Fruit fly (Drosophila melanogaster) whole organism, embryonic: ENCODE measurements around the gene ds.

Experiments
- Adf1 ChIP-seq: fragments of 200-800 bp; sonication (Bioruptor generic); IDR thresholded peaks from 2 replicates; pipeline ENCODE4 v1.3.6; 2022; ENCODE audit warnings: missing biosample characterization, missing genetic modification characterization
- Aef1 ChIP-seq: fragments of 200-800 bp; sonication (Bioruptor generic); IDR thresholded peaks from 3 replicates; pipeline ENCODE4 v1.3.6; 2022; ENCODE audit warnings: missing biosample characterization, missing genetic modification characterization
- Blimp-1 ChIP-seq: fragments of 200-800 bp; sonication (Bioruptor generic); optimal IDR thresholded peaks from 3 replicates; lab custom pipeline; 2018; ENCODE audit warnings: missing biosample characterization, missing genetic modification characterization, mild to moderate bottlenecking, moderate library complexity, missing genetic modification reagents
- CG10979 ChIP-seq: fragments of 200-800 bp; sonication (Bioruptor generic); optimal IDR thresholded peaks from 2 replicates; lab custom pipeline; 2018; ENCODE audit warnings: missing biosample characterization, mild to moderate bottlenecking, missing genetic modification characterization, moderate library complexity
- CG11093 ChIP-seq: fragments of 200-800 bp; sonication (Bioruptor generic); IDR thresholded peaks from 3 replicates; pipeline ENCODE4 v1.3.6; 2022; ENCODE audit warnings: missing biosample characterization, missing genetic modification characterization
- CG11504 ChIP-seq: fragments of 200-800 bp; sonication (Bioruptor generic); optimal IDR thresholded peaks from 3 replicates; lab custom pipeline; 2019; ENCODE audit warnings: missing biosample characterization, mild to moderate bottlenecking, missing genetic modification characterization, moderate library complexity
- CG11560 ChIP-seq: fragments of 200-800 bp; sonication (Bioruptor generic); IDR thresholded peaks from 3 replicates; pipeline ENCODE4 v1.3.6; 2022; ENCODE audit warnings: missing biosample characterization, missing genetic modification characterization
- CG12391 ChIP-seq: fragments of 200-800 bp; sonication (Bioruptor generic); optimal IDR thresholded peaks from 3 replicates; lab custom pipeline; 2018; ENCODE audit warnings: missing biosample characterization, mild to moderate bottlenecking, missing genetic modification characterization, moderate library complexity
- CG2199 ChIP-seq: fragments of 200-800 bp; sonication (Bioruptor generic); IDR thresholded peaks from 3 replicates; pipeline ENCODE4 v1.3.6; 2022; ENCODE audit warnings: missing biosample characterization, missing genetic modification characterization
- CG4707 ChIP-seq: fragments of 200-800 bp; sonication (Bioruptor generic); optimal IDR thresholded peaks from 2 replicates; lab custom pipeline; 2018; ENCODE audit warnings: missing biosample characterization, mild to moderate bottlenecking, missing genetic modification characterization, moderate library complexity
- CG4854 ChIP-seq: fragments of 200-800 bp; sonication (Bioruptor generic); optimal IDR thresholded peaks from 2 replicates; lab custom pipeline; 2016; ENCODE audit warnings: missing biosample characterization, missing genetic modification characterization, inconsistent platforms
- CG5953 ChIP-seq: fragments of 200-800 bp; sonication (Bioruptor generic); IDR thresholded peaks from 2 replicates; pipeline ENCODE4 v1.3.6; 2022; ENCODE audit warnings: missing biosample characterization, missing genetic modification characterization
- CG7786 ChIP-seq: fragments of 200-800 bp; sonication (Bioruptor generic); optimal IDR thresholded peaks from 2 replicates; lab custom pipeline; 2016; ENCODE audit warnings: missing biosample characterization, missing genetic modification characterization
- Camta ChIP-seq: fragments of 200-800 bp; sonication (Bioruptor generic); optimal IDR thresholded peaks from 2 replicates; lab custom pipeline; 2016; ENCODE audit warnings: missing biosample characterization, missing genetic modification characterization
- CrebB ChIP-seq: fragments of 200-800 bp; sonication (Bioruptor generic); optimal IDR thresholded peaks from 3 replicates; lab custom pipeline; 2018; ENCODE audit warnings: missing biosample characterization, mild to moderate bottlenecking, missing genetic modification characterization
- Dll ChIP-seq: fragments of 200-800 bp; sonication (Bioruptor generic); IDR thresholded peaks from 4 replicates; pipeline ENCODE4 v1.3.6; 2022; ENCODE audit warnings: missing biosample characterization, missing genetic modification characterization; ENCODE audit not compliant: partially characterized antibody
- Drgx ChIP-seq: fragments of 200-800 bp; sonication (Bioruptor generic); IDR thresholded peaks from 2 replicates; pipeline ENCODE4 v1.3.6; 2022; ENCODE audit warnings: missing biosample characterization, missing genetic modification characterization
- GATAe ChIP-seq: fragments of 200-800 bp; sonication (Bioruptor generic); conservative IDR thresholded peaks from 2 replicates; pipeline ENCODE4 v1.3.6; 2022; ENCODE audit warnings: missing biosample characterization, missing genetic modification characterization
- Oli ChIP-seq: fragments of 200-800 bp; sonication (Bioruptor generic); optimal IDR thresholded peaks from 2 replicates; lab custom pipeline; 2018; ENCODE audit warnings: missing biosample characterization, mild to moderate bottlenecking, missing genetic modification characterization, moderate library complexity
- Ptx1 ChIP-seq: fragments of 200-800 bp; sonication (Bioruptor generic); IDR thresholded peaks from 2 replicates; pipeline ENCODE4 v1.3.6; 2022; ENCODE audit warnings: missing biosample characterization, missing genetic modification characterization
- Scr ChIP-seq: fragments of 200-800 bp; sonication (Bioruptor generic); IDR thresholded peaks from 2 replicates; pipeline ENCODE4 v1.3.6; 2022; ENCODE audit warnings: missing biosample characterization, missing genetic modification characterization; ENCODE audit not compliant: partially characterized antibody
- Sox102F ChIP-seq: fragments of 200-800 bp; sonication (Bioruptor generic); optimal IDR thresholded peaks from 2 replicates; lab custom pipeline; 2018; ENCODE audit warnings: missing biosample characterization, mild to moderate bottlenecking, missing genetic modification characterization, moderate library complexity
- Spps ChIP-seq: fragments of 200-800 bp; sonication (Bioruptor generic); optimal IDR thresholded peaks from 2 replicates; lab custom pipeline; 2018; ENCODE audit warnings: missing biosample characterization, mild to moderate bottlenecking, missing genetic modification characterization
- al ChIP-seq: fragments of 200-800 bp; sonication (Bioruptor generic); IDR thresholded peaks from 2 replicates; pipeline ENCODE4 v1.3.6; 2022; ENCODE audit warnings: missing biosample characterization, missing genetic modification characterization
- ato ChIP-seq: fragments of 200-800 bp; sonication (Bioruptor generic); IDR thresholded peaks from 2 replicates; pipeline ENCODE4 v1.3.6; 2022; ENCODE audit warnings: missing biosample characterization, missing genetic modification characterization; ENCODE audit not compliant: partially characterized antibody
- bigmax ChIP-seq: fragments of 200-800 bp; sonication (Bioruptor generic); optimal IDR thresholded peaks from 2 replicates; lab custom pipeline; 2018; ENCODE audit warnings: missing biosample characterization, mild to moderate bottlenecking, missing genetic modification characterization
- bsh ChIP-seq, 2 experiments: fragments of 200-800 bp; sonication (Bioruptor generic); optimal IDR thresholded peaks; 2 replicates each; lab custom pipeline; 2017 to 2018; ENCODE audit warnings: mild to moderate bottlenecking in 2 of 2, missing biosample characterization in 2 of 2, missing genetic modification characterization in 2 of 2, moderate library complexity in 1 of 2
- cas ChIP-seq: fragments of 200-800 bp; sonication (Bioruptor generic); IDR thresholded peaks from 2 replicates; pipeline ENCODE4 v1.3.6; 2022; ENCODE audit warnings: missing biosample characterization, missing genetic modification characterization
- eve ChIP-seq, 2 experiments: fragments of >200 bp; optimal IDR thresholded peaks; 2 replicates each; lab custom pipeline; 2017; ENCODE audit warnings: missing biosample characterization in 2 of 2, missing genetic modification characterization in 2 of 2
- ewg ChIP-seq: fragments of 200-800 bp; sonication (Bioruptor generic); optimal IDR thresholded peaks from 3 replicates; lab custom pipeline; 2017; ENCODE audit warnings: mild to moderate bottlenecking, missing biosample characterization, missing genetic modification reagents, missing genetic modification characterization
- fd96Cb ChIP-seq: fragments of 200-800 bp; sonication (Bioruptor generic); optimal IDR thresholded peaks from 2 replicates; lab custom pipeline; 2018; ENCODE audit warnings: missing biosample characterization, mild to moderate bottlenecking, missing genetic modification characterization, moderate library complexity
- ftz-f1 ChIP-seq: fragments of 200-800 bp; sonication (Bioruptor generic); optimal IDR thresholded peaks from 2 replicates; lab custom pipeline; 2016; ENCODE audit warnings: missing biosample characterization, missing genetic modification characterization
- gem ChIP-seq: fragments of 200-800 bp; sonication (Bioruptor generic); optimal IDR thresholded peaks from 2 replicates; lab custom pipeline; 2019; ENCODE audit warnings: missing biosample characterization, mild to moderate bottlenecking, missing genetic modification characterization, moderate library complexity
- hbn ChIP-seq: fragments of 200-800 bp; sonication (Bioruptor generic); IDR thresholded peaks from 2 replicates; pipeline ENCODE4 v1.3.6; 2022; ENCODE audit warnings: missing biosample characterization, missing genetic modification characterization; ENCODE audit not compliant: partially characterized antibody
- jigr1 ChIP-seq: fragments of 200-800 bp; sonication (Bioruptor generic); IDR thresholded peaks from 3 replicates; pipeline ENCODE4 v1.3.6; 2022; ENCODE audit warnings: missing biosample characterization, missing genetic modification characterization
- kah ChIP-seq: fragments of 200-800 bp; sonication (Bioruptor generic); optimal IDR thresholded peaks from 2 replicates; lab custom pipeline; 2018; ENCODE audit warnings: missing biosample characterization, mild to moderate bottlenecking, missing genetic modification characterization
- lbe ChIP-seq: fragments of 200-800 bp; sonication (Bioruptor generic); optimal IDR thresholded peaks from 2 replicates; lab custom pipeline; 2016; ENCODE audit warnings: missing biosample characterization, mild to moderate bottlenecking, missing genetic modification characterization
- nmo ChIP-seq: fragments of 200-800 bp; sonication (Bioruptor generic); optimal IDR thresholded peaks from 2 replicates; lab custom pipeline; 2018; ENCODE audit warnings: missing biosample characterization, mild to moderate bottlenecking, missing genetic modification characterization, moderate library complexity
- nom ChIP-seq: fragments of 200-800 bp; sonication (Bioruptor generic); optimal IDR thresholded peaks from 2 replicates; lab custom pipeline; 2017; ENCODE audit warnings: missing biosample characterization, missing genetic modification characterization, mild to moderate bottlenecking, moderate library complexity, missing genetic modification reagents
- phol ChIP-seq: fragments of 200-800 bp; sonication (Bioruptor generic); optimal IDR thresholded peaks from 3 replicates; lab custom pipeline; 2018; ENCODE audit warnings: missing biosample characterization, mild to moderate bottlenecking, missing genetic modification characterization, moderate library complexity
- ro ChIP-seq: fragments of 200-800 bp; sonication (Bioruptor generic); IDR thresholded peaks from 2 replicates; pipeline ENCODE4 v1.3.6; 2022; ENCODE audit warnings: missing biosample characterization, missing genetic modification characterization
- row ChIP-seq: fragments of 200-800 bp; sonication (Bioruptor generic); IDR thresholded peaks from 3 replicates; pipeline ENCODE4 v1.3.6; 2022; ENCODE audit warnings: missing biosample characterization, missing genetic modification characterization
- sens ChIP-seq: fragments of 200-800 bp; sonication (Bioruptor generic); peaks from one replicate; lab custom pipeline; 2016; ENCODE audit warnings: missing biosample characterization, missing genetic modification characterization
- slbo ChIP-seq: fragments of 200-800 bp; sonication (Bioruptor generic); IDR thresholded peaks from 2 replicates; pipeline ENCODE4 v1.3.6; 2022; ENCODE audit warnings: missing biosample characterization, missing genetic modification characterization
- yki ChIP-seq: fragments of >200 bp; optimal IDR thresholded peaks from 3 replicates; lab custom pipeline; 2018
- zen ChIP-seq: fragments of 200-800 bp; sonication (Bioruptor generic); optimal IDR thresholded peaks from 3 replicates; lab custom pipeline; 2018; ENCODE audit warnings: missing biosample characterization, mild to moderate bottlenecking, missing genetic modification characterization, moderate library complexity
- zfh1 ChIP-seq: fragments of 200-800 bp; sonication (Bioruptor generic); IDR thresholded peaks from 3 replicates; pipeline ENCODE4 v1.3.6; 2022; ENCODE audit warnings: missing biosample characterization, missing genetic modification characterization

ds gene

DNA sequence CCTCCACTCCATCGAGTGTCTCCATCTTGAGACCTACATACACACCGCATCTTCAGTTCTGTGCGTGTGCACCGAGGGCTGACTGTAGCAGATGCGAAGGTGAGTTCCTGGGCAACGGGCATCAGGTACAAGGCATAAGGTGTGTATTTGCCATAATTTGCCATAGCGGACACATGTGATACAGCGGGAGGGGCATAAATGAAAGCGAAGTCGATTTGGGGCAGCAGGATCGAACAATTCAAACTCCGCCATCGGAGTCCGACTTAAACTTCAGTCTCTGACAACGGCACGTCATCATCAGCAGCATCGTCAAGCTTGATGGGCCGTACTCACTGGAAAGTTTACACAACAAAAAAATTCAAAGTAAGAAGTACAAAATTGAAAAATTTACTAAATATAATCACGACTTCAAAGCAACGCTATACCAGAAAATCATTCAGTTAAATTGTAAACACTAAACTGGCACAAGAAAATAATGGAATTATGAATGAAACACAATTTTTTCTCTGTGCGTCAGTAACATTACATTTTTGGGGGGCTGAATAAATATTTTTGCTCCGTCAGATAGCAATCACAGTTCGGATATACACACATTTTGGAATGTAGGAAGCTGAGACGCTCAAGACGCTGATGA, 45.7 kb downstream of the ds start:
- TF ChIP-seq bigmax (GFP tag; lab: Kevin White, UChicago) (no peak), CG12391 (tag; lab: Kevin White, UChicago) (peak; percentile 15), CG11504 (tag; lab: Kevin White, UChicago) (peak; percentile 41), nom (peak; percentile 48), CrebB (no peak), bsh (GFP tag; optimal IDR thresholded peaks at IDR 0.05; lab: Kevin White, UChicago) (peak in 1 of 2 experiments; percentile 29), slbo (GFP tag; lab: Robert Waterston, UW) (0 out of 2 replicates have a peak, but pooled peaks have one; percentile 12), Scr (GFP tag; lab: Robert Waterston, UW) (no peak), fd96Cb (tag; lab: Kevin White, UChicago) (peak; percentile 14), nmo (GFP tag; lab: Kevin White, UChicago) (peak; percentile 2), ftz-f1 (GFP tag; lab: Kevin White, UChicago) (no peak), lbe (peak; percentile 55), Sox102F (GFP tag; lab: Kevin White, UChicago) (peak; percentile 29), Adf1 (GFP tag; lab: Robert Waterston, UW) (no peak), CG2199 (GFP tag; lab: Robert Waterston, UW) (no peak), Blimp-1 (GFP tag; lab: Kevin White, UChicago) (peak; percentile 38), phol (tag; lab: Kevin White, UChicago) (peak; percentile 9), Oli (tag; lab: Kevin White, UChicago) (peak; percentile 1), ato (GFP tag; lab: Robert Waterston, UW) (no peak), zfh1 (GFP tag; lab: Robert Waterston, UW) (no peak), ro (no peak), GATAe (no peak), row (GFP tag; lab: Robert Waterston, UW) (peak; percentile 22; the same call in 1 of the 3 replicates), gem (tag; lab: Kevin White, UChicago) (peak; percentile 43), Camta (no peak), CG10979 (peak; percentile 28)

DNA sequence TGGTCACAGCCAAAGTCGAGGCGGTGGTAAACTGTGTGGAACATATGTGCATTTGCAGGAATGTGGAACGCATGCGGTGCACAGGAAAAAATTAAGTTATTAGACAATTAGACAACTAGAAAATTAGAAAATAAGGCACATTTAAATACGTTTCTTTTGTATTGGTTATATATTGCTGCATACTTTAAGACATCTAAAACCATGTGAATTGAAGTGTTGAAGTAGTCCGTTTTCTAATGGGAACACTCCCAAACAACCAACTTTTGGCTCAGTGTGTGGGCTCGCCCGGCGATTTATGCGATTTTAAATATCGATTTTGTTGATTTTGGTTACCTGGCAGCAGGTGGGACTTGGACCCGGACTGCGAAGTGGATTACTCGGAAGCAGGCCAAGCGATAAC, 50.5 kb downstream of the ds start:
- peak; percentile 2 for TF ChIP-seq zen
- peak; percentile 10; the same call in 1 of the 2 replicates for TF ChIP-seq Ptx1
- no peak for TF ChIP-seq hbn (GFP tag; lab: Robert Waterston, UW)
- TF ChIP-seq sens (GFP tag; lab: Kevin White, UChicago), result peak; percentile 43
- TF ChIP-seq Drgx (GFP tag; lab: Robert Waterston, UW), result peak; percentile 71; the same call in 1 of the 2 replicates

DNA sequence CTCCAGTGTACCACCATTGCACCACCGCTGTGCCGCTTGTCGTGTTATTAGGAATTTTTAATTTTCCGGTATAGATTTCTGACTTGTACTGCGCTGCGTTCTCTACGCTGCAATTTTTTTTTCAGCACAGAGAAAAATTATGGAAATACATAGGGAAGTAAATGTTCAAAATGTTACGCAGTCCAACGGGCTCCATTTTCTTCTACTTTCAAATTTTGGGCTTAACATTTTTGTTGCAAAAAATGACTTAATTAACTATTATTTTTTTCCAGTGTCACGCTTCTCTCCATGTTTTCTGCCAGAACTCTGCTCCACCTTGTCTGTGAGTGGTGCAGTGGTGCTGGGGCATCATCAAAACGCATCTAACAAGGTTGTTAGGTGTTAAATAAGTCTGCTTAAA, 53.8 kb downstream of the ds start:
- peak; percentile 56 for TF ChIP-seq sens (GFP tag; lab: Kevin White, UChicago)
- no peak for TF ChIP-seq Aef1 (GFP tag; lab: Robert Waterston, UW)
- no peak for TF ChIP-seq CG11560 (tag; lab: Robert Waterston, UW)

- TF ChIP-seq Spps (tag; lab: Kevin White, UChicago) (no peak), CG7786 (GFP tag; lab: Kevin White, UChicago) (no peak), CG5953 (no peak), kah (GFP tag; lab: Kevin White, UChicago) (no peak), al (GFP tag; lab: Robert Waterston, UW) (no peak), CG4854 (GFP tag; lab: Kevin White, UChicago) (no peak), Dll (GFP tag; lab: Robert Waterston, UW) (no peak), ewg (no peak), CG11093 (GFP tag; lab: Robert Waterston, UW) (no peak), jigr1 (GFP tag; lab: Robert Waterston, UW) (no peak), yki (lab: Kevin White, UChicago) (no peak), ftz-f1 (GFP tag; lab: Kevin White, UChicago) (no peak), CG4707 (GFP tag; lab: Kevin White, UChicago) (no peak), bigmax (GFP tag; lab: Kevin White, UChicago) (no peak), eve (GFP tag; optimal IDR thresholded peaks at IDR 0.05; lab: Kevin White, UChicago) (no peak), cas (no peak), CG11560 (tag; lab: Robert Waterston, UW) (no peak)
Measured at dm6 chr2L:658007-658406, 56.8 kb downstream of the ds start.
